Fruit fly (Drosophila melanogaster) whole organism, wandering third instar larva: ENCODE data around the gene CG32087.

Experiments
- Abd-B ChIP-seq: fragments of >200 bp; optimal IDR thresholded peaks from 2 replicates; lab custom pipeline; 2017; ENCODE audit warnings: missing biosample characterization, missing genetic modification characterization
- CG32264 ChIP-seq: fragments of 200-800 bp; sonication (Bioruptor generic); optimal IDR thresholded peaks from 2 replicates; lab custom pipeline; 2016; ENCODE audit warnings: missing biosample characterization, missing genetic modification characterization
- CG9705 ChIP-seq: fragments of 200-800 bp; sonication (Bioruptor generic); optimal IDR thresholded peaks from 2 replicates; lab custom pipeline; 2018; ENCODE audit warnings: missing biosample characterization, mild to moderate bottlenecking, missing genetic modification characterization
- CrebA ChIP-seq: fragments of 200-800 bp; sonication (Bioruptor generic); optimal IDR thresholded peaks from 2 replicates; lab custom pipeline; 2016; ENCODE audit warnings: missing biosample characterization, mild to moderate bottlenecking, missing genetic modification characterization, borderline replicate concordance
- Dfd ChIP-seq: fragments of >200 bp; optimal IDR thresholded peaks from 2 replicates; lab custom pipeline; 2017; ENCODE audit warnings: missing biosample characterization, missing genetic modification characterization
- Dif ChIP-seq: fragments of 200-275, 200-300 bp; sonication (Bioruptor generic); optimal IDR thresholded peaks from 2 replicates; lab custom pipeline; 2018; ENCODE audit warnings: missing biosample characterization, missing genetic modification characterization; ENCODE audit not compliant: partially characterized antibody
- GATAd ChIP-seq: sonication (Bioruptor generic); optimal IDR thresholded peaks from 2 replicates; lab custom pipeline; 2016; ENCODE audit warnings: missing biosample characterization, missing genetic modification characterization
- HLH106 ChIP-seq: fragments of 200-800 bp; optimal IDR thresholded peaks from 3 replicates; lab custom pipeline; 2019; ENCODE audit warnings: missing biosample characterization, mild to moderate bottlenecking, missing genetic modification characterization, moderate library complexity
- Hr78 ChIP-seq: fragments of >200 bp; optimal IDR thresholded peaks from 2 replicates; lab custom pipeline; 2017; ENCODE audit warnings: missing biosample characterization, missing genetic modification characterization
- Hr83 ChIP-seq: fragments of 200-300 bp; sonication (Bioruptor generic); optimal IDR thresholded peaks from 2 replicates; lab custom pipeline; 2016; ENCODE audit warnings: missing biosample characterization, mild to moderate bottlenecking, missing genetic modification characterization, moderate library complexity; ENCODE audit not compliant: poor library complexity, severe bottlenecking
- N ChIP-seq: fragments of >200 bp; optimal IDR thresholded peaks from 2 replicates; lab custom pipeline; 2018; ENCODE audit warnings: missing biosample characterization, missing external identifiers, missing genetic modification characterization
- OdsH ChIP-seq: fragments of 200-800 bp; sonication (Bioruptor generic); optimal IDR thresholded peaks from 2 replicates; lab custom pipeline; 2016; ENCODE audit warnings: missing biosample characterization, mild to moderate bottlenecking, missing genetic modification characterization
- Rel ChIP-seq, 2 experiments: fragments of 200-800 bp; sonication (Bioruptor generic) in 1 of 2; optimal IDR thresholded peaks; 2 replicates in 1 of 2; 3 replicates in 1 of 2; lab custom pipeline; 2016 to 2019; ENCODE audit warnings: mild to moderate bottlenecking in 2 of 2, missing biosample characterization in 2 of 2, missing genetic modification characterization in 2 of 2, moderate library complexity in 1 of 2
- Sp1 ChIP-seq: fragments of 200-800 bp; sonication (Bioruptor generic); optimal IDR thresholded peaks from 3 replicates; lab custom pipeline; 2019; ENCODE audit warnings: missing biosample characterization, mild to moderate bottlenecking, missing genetic modification characterization, moderate library complexity
- Vsx2 ChIP-seq: fragments of 200-300, 225-300 bp; sonication (Bioruptor generic); optimal IDR thresholded peaks from 2 replicates; lab custom pipeline; 2018; ENCODE audit warnings: missing biosample characterization, missing genetic modification characterization; ENCODE audit not compliant: partially characterized antibody
- br ChIP-seq: fragments of 200-800 bp; sonication (Bioruptor generic); optimal IDR thresholded peaks from 2 replicates; lab custom pipeline; 2016; ENCODE audit warnings: missing biosample characterization, missing genetic modification characterization
- brk ChIP-seq: fragments of 200-800 bp; sonication (Bioruptor generic); optimal IDR thresholded peaks from 2 replicates; lab custom pipeline; 2016; ENCODE audit warnings: missing biosample characterization, mild to moderate bottlenecking, missing genetic modification characterization
- dl ChIP-seq, 2 experiments: fragments of 175-275, 200-275 bp in 1 of 2; fragments of 200-275 bp in 1 of 2; sonication (Bioruptor generic); optimal IDR thresholded peaks; lab custom pipeline; 2018; ENCODE audit warnings: mild to moderate bottlenecking in 2 of 2, missing biosample characterization in 2 of 2, missing genetic modification characterization in 2 of 2, moderate library complexity in 2 of 2; ENCODE audit not compliant: partially characterized antibody in 2 of 2, insufficient read depth in 1 of 2
- dmrt93B ChIP-seq: fragments of 200-800 bp; sonication (Bioruptor generic); optimal IDR thresholded peaks from 2 replicates; lab custom pipeline; 2018; ENCODE audit warnings: missing biosample characterization, mild to moderate bottlenecking, missing genetic modification characterization
- dsf ChIP-seq: sonication (Bioruptor generic); optimal IDR thresholded peaks from 2 replicates; lab custom pipeline; 2016; ENCODE audit warnings: missing biosample characterization, missing genetic modification characterization, borderline replicate concordance
- foxo ChIP-seq, 2 experiments: fragments of 200-800 bp; sonication (Bioruptor generic); optimal IDR thresholded peaks; 2 replicates in 1 of 2; 3 replicates in 1 of 2; lab custom pipeline; 2016 to 2017; ENCODE audit warnings: missing biosample characterization in 2 of 2, missing genetic modification characterization in 2 of 2
- fru ChIP-seq: fragments of 200-800 bp; sonication (Bioruptor generic); optimal IDR thresholded peaks from 3 replicates; lab custom pipeline; 2016; ENCODE audit warnings: missing biosample characterization, mild to moderate bottlenecking, missing genetic modification characterization
- jim ChIP-seq: fragments of 175-275, 200-325 bp; sonication (Bioruptor generic); optimal IDR thresholded peaks from 2 replicates; lab custom pipeline; 2016; ENCODE audit warnings: missing biosample characterization, mild to moderate bottlenecking, missing genetic modification characterization
- lola ChIP-seq: fragments of >200 bp; optimal IDR thresholded peaks from 2 replicates; lab custom pipeline; 2017; ENCODE audit warnings: missing biosample characterization, missing genetic modification characterization
- psq ChIP-seq: fragments of 200-800 bp; sonication (Bioruptor generic); optimal IDR thresholded peaks from 3 replicates; lab custom pipeline; 2017; ENCODE audit warnings: missing biosample characterization, mild to moderate bottlenecking, missing genetic modification characterization, moderate library complexity
- rgr ChIP-seq: fragments of 200-800 bp; sonication (Bioruptor generic); optimal IDR thresholded peaks from 3 replicates; lab custom pipeline; 2016; ENCODE audit warnings: missing biosample characterization, mild to moderate bottlenecking, missing genetic modification characterization
- sage ChIP-seq: fragments of 200-800 bp; sonication (Bioruptor generic); optimal IDR thresholded peaks from 2 replicates; lab custom pipeline; 2016; ENCODE audit warnings: missing biosample characterization, mild to moderate bottlenecking, missing genetic modification characterization
- sv ChIP-seq: fragments of 200-800 bp; sonication (Bioruptor generic); optimal IDR thresholded peaks from 3 replicates; lab custom pipeline; 2016; ENCODE audit warnings: missing biosample characterization, missing genetic modification characterization
- tai ChIP-seq: sonication (Bioruptor generic); optimal IDR thresholded peaks from 2 replicates; lab custom pipeline; 2016; ENCODE audit warnings: missing biosample characterization, missing genetic modification characterization
- usp ChIP-seq: fragments of >200 bp; optimal IDR thresholded peaks from 2 replicates; lab custom pipeline; 2017; ENCODE audit warnings: missing biosample characterization, missing genetic modification characterization
- woc ChIP-seq: sonication (Bioruptor generic); optimal IDR thresholded peaks from 2 replicates; lab custom pipeline; 2016; ENCODE audit warnings: missing biosample characterization, mild to moderate bottlenecking, missing genetic modification characterization

The CG32087 gene

dm6 chr3L:11699163-11699562 is 32.8 kb upstream of the CG32087 start, which contains the start of gene Dnai2:
Gene Dnai2 (minus strand): TSS chr3L:11699263.
- no peak for TF ChIP-seq dl (GFP tag; optimal IDR thresholded peaks at IDR 0.05; lab: Kevin White, UChicago; ENCODE audit: insufficient read depth in 1 of 2, partially characterized antibody in 2 of 2)
- TF ChIP-seq dmrt93B (GFP tag; lab: Kevin White, UChicago): no peak
- TF ChIP-seq Rel (GFP tag; optimal IDR thresholded peaks at IDR 0.05; lab: Kevin White, UChicago): no peak
- no peak for TF ChIP-seq Rel (tag; optimal IDR thresholded peaks at IDR 0.05; lab: Kevin White, UChicago)
- TF ChIP-seq CrebA (GFP tag; lab: Kevin White, UChicago): no peak
- no peak for TF ChIP-seq HLH106 (tag; lab: Kevin White, UChicago)
- TF ChIP-seq woc: no peak
- TF ChIP-seq CG32264: no peak

dm6 chr3L:11701649-11702048 is 30.3 kb upstream of the CG32087 start:
- TF ChIP-seq Hr83 (GFP tag; lab: Kevin White, UChicago) (no peak), woc (no peak), CrebA (GFP tag; lab: Kevin White, UChicago) (no peak), Hr78 (GFP tag; lab: Kevin White, UChicago) (no peak), GATAd (GFP tag; lab: Kevin White, UChicago) (no peak), Abd-B (GFP tag; lab: Kevin White, UChicago) (no peak), Dif (GFP tag; lab: Kevin White, UChicago) (no peak), Sp1 (GFP tag; lab: Kevin White, UChicago) (no peak)

- TF ChIP-seq Dfd (GFP tag; lab: Kevin White, UChicago) (no peak), dmrt93B (GFP tag; lab: Kevin White, UChicago) (no peak), psq (GFP tag; lab: Kevin White, UChicago) (no peak), br (GFP tag; lab: Kevin White, UChicago) (no peak), Abd-B (GFP tag; lab: Kevin White, UChicago) (no peak), woc (no peak), usp (GFP tag; lab: Kevin White, UChicago) (no peak), dsf (GFP tag; lab: Kevin White, UChicago) (no peak), OdsH (GFP tag; lab: Kevin White, UChicago) (no peak), CG32264 (no peak), Hr83 (GFP tag; lab: Kevin White, UChicago) (no peak), HLH106 (tag; lab: Kevin White, UChicago) (no peak), CG9705 (no peak), GATAd (GFP tag; lab: Kevin White, UChicago) (no peak), brk (GFP tag; lab: Kevin White, UChicago) (no peak), jim (GFP tag; lab: Kevin White, UChicago) (no peak), N (GFP tag; lab: Kevin White, UChicago) (no peak), Dif (GFP tag; lab: Kevin White, UChicago) (no peak), dl (GFP tag; optimal IDR thresholded peaks at IDR 0.05; lab: Kevin White, UChicago; ENCODE audit: insufficient read depth in 1 of 2, partially characterized antibody in 2 of 2) (no peak), lola (GFP tag; lab: Kevin White, UChicago) (no peak)
- TF ChIP-seq, all 38 proteins: peak for 0
Observed at dm6 chr3L:11703579-11703978, 28.4 kb upstream of the CG32087 start.

- TF ChIP-seq psq (GFP tag; lab: Kevin White, UChicago): no peak
- TF ChIP-seq Hr83 (GFP tag; lab: Kevin White, UChicago): no peak
- TF ChIP-seq Vsx2 (GFP tag; lab: Kevin White, UChicago): no peak
- no peak for TF ChIP-seq dl (GFP tag; optimal IDR thresholded peaks at IDR 0.05; lab: Kevin White, UChicago; ENCODE audit: insufficient read depth in 1 of 2, partially characterized antibody in 2 of 2)
- TF ChIP-seq CG9705: no peak
- TF ChIP-seq fru: no peak
- no peak for TF ChIP-seq foxo (GFP tag; optimal IDR thresholded peaks at IDR 0.05; lab: Kevin White, UChicago)
- TF ChIP-seq HLH106 (tag; lab: Kevin White, UChicago): no peak
- no peak for TF ChIP-seq sage
- no peak for TF ChIP-seq tai
- TF ChIP-seq Hr78 (GFP tag; lab: Kevin White, UChicago): no peak
- no peak for TF ChIP-seq Abd-B (GFP tag; lab: Kevin White, UChicago)
- TF ChIP-seq rgr: no peak
- TF ChIP-seq Dif (GFP tag; lab: Kevin White, UChicago): no peak
- TF ChIP-seq lola (GFP tag; lab: Kevin White, UChicago): no peak
- TF ChIP-seq sv: no peak
- TF ChIP-seq, all 38 proteins: peak for 0
Observed at dm6 chr3L:11704902-11705546, 26.9 kb upstream of the CG32087 start.
